Worm (Caenorhabditis elegans) whole organism, late embryonic: ENCODE measurements around the gene C55B6.4.
A peak's percentile ranks its signal among the peaks of the same experiment; 100 is the strongest.

Experiments
- C08G9.2 ChIP-seq: sonication (generic microtip); optimal IDR thresholded peaks from 2 replicates; lab custom pipeline; 2016; ENCODE audit warnings: mild to moderate bottlenecking, missing genetic modification characterization, moderate library complexity, missing compliant biosample characterization
- Y22D7AL.16 ChIP-seq: sonication (generic microtip); optimal IDR thresholded peaks from 2 replicates; lab custom pipeline; 2016; ENCODE audit warnings: missing genetic modification characterization, missing compliant biosample characterization
- ahr-1 ChIP-seq: sonication (generic microtip); optimal IDR thresholded peaks from 2 replicates; lab custom pipeline; 2016; ENCODE audit warnings: missing genetic modification characterization, missing compliant biosample characterization
- ama-1 ChIP-seq: fragments of 150-350 bp; optimal IDR thresholded peaks from 2 replicates; lab custom pipeline; 2014
- ceh-14 ChIP-seq: sonication (generic microtip); optimal IDR thresholded peaks from 2 replicates; lab custom pipeline; 2016; ENCODE audit warnings: missing genotype, missing genetic modification characterization, missing compliant biosample characterization
- ceh-18 ChIP-seq: sonication (generic microtip); optimal IDR thresholded peaks from 2 replicates; lab custom pipeline; 2016; ENCODE audit warnings: missing genetic modification characterization, missing compliant biosample characterization
- ceh-19 ChIP-seq: fragments of 200-800 bp; sonication (Bioruptor generic); optimal IDR thresholded peaks from 2 replicates; lab custom pipeline; 2018; ENCODE audit warnings: mild to moderate bottlenecking, missing genetic modification characterization, missing compliant biosample characterization
- ceh-2 ChIP-seq: sonication (generic microtip); optimal IDR thresholded peaks from 2 replicates; lab custom pipeline; 2016; ENCODE audit warnings: missing genotype, missing genetic modification characterization, missing compliant biosample characterization
- ceh-22 ChIP-seq: sonication (generic microtip); optimal IDR thresholded peaks from 2 replicates; lab custom pipeline; 2017; ENCODE audit warnings: missing biosample characterization, missing genetic modification characterization
- ceh-30 ChIP-seq: fragments of 150-350 bp; optimal IDR thresholded peaks from 2 replicates; lab custom pipeline; 2014; ENCODE audit warnings: missing biosample characterization, missing genetic modification characterization
- ceh-31 ChIP-seq: sonication (generic microtip); optimal IDR thresholded peaks from 2 replicates; lab custom pipeline; 2016; ENCODE audit warnings: missing genetic modification characterization, missing compliant biosample characterization
- ceh-34 ChIP-seq: sonication (generic microtip); optimal IDR thresholded peaks from 2 replicates; lab custom pipeline; 2016; ENCODE audit warnings: mild to moderate bottlenecking, missing genetic modification characterization, missing compliant biosample characterization
- ceh-45 ChIP-seq: fragments of 200-800 bp; sonication (Bioruptor generic); IDR thresholded peaks from 2 replicates; pipeline ENCODE4 v1.3.6; 2022; ENCODE audit warnings: missing genetic modification reagents, missing genetic modification characterization, missing compliant biosample characterization
- ceh-48 ChIP-seq: sonication (generic microtip); optimal IDR thresholded peaks from 2 replicates; lab custom pipeline; 2016; ENCODE audit warnings: missing genetic modification characterization, inconsistent platforms, missing compliant biosample characterization
- ceh-6 ChIP-seq: fragments of 200-800 bp; sonication (Bioruptor generic); optimal IDR thresholded peaks from 2 replicates; lab custom pipeline; 2018; ENCODE audit warnings: mild to moderate bottlenecking, missing genetic modification characterization, missing compliant biosample characterization
- che-1 ChIP-seq: sonication (generic microtip); optimal IDR thresholded peaks from 2 replicates; lab custom pipeline; 2016; ENCODE audit warnings: mild to moderate bottlenecking, missing genetic modification characterization, missing compliant biosample characterization
- dmd-4 ChIP-seq: sonication (generic microtip); optimal IDR thresholded peaks from 2 replicates; lab custom pipeline; 2016; ENCODE audit warnings: borderline replicate concordance, missing genetic modification characterization, missing compliant biosample characterization
- dve-1 ChIP-seq: sonication (generic microtip); optimal IDR thresholded peaks from 2 replicates; lab custom pipeline; 2017; ENCODE audit warnings: antibody characterized with exemption, mild to moderate bottlenecking, missing genetic modification characterization, missing compliant biosample characterization
- elt-2 ChIP-seq: sonication (generic microtip); optimal IDR thresholded peaks from 2 replicates; lab custom pipeline; 2016; ENCODE audit warnings: missing genetic modification reagents, missing genetic modification characterization, missing compliant biosample characterization
- elt-4 ChIP-seq: sonication (generic microtip); optimal IDR thresholded peaks from 2 replicates; lab custom pipeline; 2016; ENCODE audit warnings: missing genetic modification characterization, missing compliant biosample characterization
- ets-4 ChIP-seq: sonication (generic microtip); optimal IDR thresholded peaks from 2 replicates; lab custom pipeline; 2016; ENCODE audit warnings: missing genetic modification characterization, missing compliant biosample characterization
- eyg-1 ChIP-seq: sonication (generic microtip); optimal IDR thresholded peaks from 2 replicates; lab custom pipeline; 2016; ENCODE audit warnings: missing genotype, missing genetic modification characterization, missing compliant biosample characterization
- fax-1 ChIP-seq: sonication (generic microtip); optimal IDR thresholded peaks from 2 replicates; lab custom pipeline; 2016; ENCODE audit warnings: missing genotype, missing genetic modification characterization, missing compliant biosample characterization
- fkh-10 ChIP-seq: fragments of 150-350 bp; optimal IDR thresholded peaks from 2 replicates; lab custom pipeline; 2014; ENCODE audit warnings: missing biosample characterization, missing genetic modification reagents, missing genetic modification characterization
- gmeb-2 ChIP-seq: sonication (generic microtip); optimal IDR thresholded peaks from 2 replicates; lab custom pipeline; 2016; ENCODE audit warnings: missing genetic modification characterization, inconsistent platforms, missing compliant biosample characterization
- hlh-15 ChIP-seq: sonication (generic microtip); optimal IDR thresholded peaks from 2 replicates; lab custom pipeline; 2016; ENCODE audit warnings: missing genetic modification characterization, missing compliant biosample characterization
- hlh-6 ChIP-seq: sonication (generic microtip); optimal IDR thresholded peaks from 2 replicates; lab custom pipeline; 2016; ENCODE audit warnings: missing genotype, missing genetic modification characterization, missing compliant biosample characterization
- hlh-8 ChIP-seq: sonication (generic microtip); optimal IDR thresholded peaks from 2 replicates; lab custom pipeline; 2016; ENCODE audit warnings: missing genotype, missing genetic modification characterization, missing compliant biosample characterization
- lin-11 ChIP-seq: fragments of 200-800 bp; sonication (Bioruptor generic); optimal IDR thresholded peaks from 2 replicates; lab custom pipeline; 2018; ENCODE audit warnings: mild to moderate bottlenecking, missing genetic modification characterization, missing compliant biosample characterization
- madf-2 ChIP-seq: sonication (generic microtip); optimal IDR thresholded peaks from 2 replicates; lab custom pipeline; 2017; ENCODE audit warnings: missing genetic modification characterization, missing compliant biosample characterization
- mec-3 ChIP-seq: sonication (generic microtip); optimal IDR thresholded peaks from 2 replicates; lab custom pipeline; 2016; ENCODE audit warnings: borderline replicate concordance, missing genetic modification characterization, missing compliant biosample characterization
- nfya-1 ChIP-seq: sonication (generic microtip); optimal IDR thresholded peaks from 2 replicates; lab custom pipeline; 2017; ENCODE audit warnings: missing genetic modification characterization, mild to moderate bottlenecking, missing compliant biosample characterization, antibody characterized with exemption, moderate library complexity
- nhr-232 ChIP-seq: sonication (generic microtip); optimal IDR thresholded peaks from 2 replicates; lab custom pipeline; 2016; ENCODE audit warnings: missing genetic modification characterization, missing compliant biosample characterization
- pat-9 ChIP-seq: fragments of 200-800 bp; sonication (Bioruptor generic); optimal IDR thresholded peaks from 2 replicates; lab custom pipeline; 2018; ENCODE audit warnings: mild to moderate bottlenecking, missing genetic modification characterization, moderate library complexity, missing compliant biosample characterization
- pqm-1 ChIP-seq: sonication (generic microtip); optimal IDR thresholded peaks from 2 replicates; lab custom pipeline; 2016; ENCODE audit warnings: missing genetic modification characterization, missing compliant biosample characterization
- pros-1 ChIP-seq: fragments of 150-350 bp; optimal IDR thresholded peaks from 2 replicates; lab custom pipeline; 2014; ENCODE audit warnings: missing biosample characterization, missing genetic modification reagents, missing genetic modification characterization
- ref-2 ChIP-seq: sonication (generic microtip); optimal IDR thresholded peaks from 2 replicates; lab custom pipeline; 2016; ENCODE audit warnings: missing genetic modification characterization, missing compliant biosample characterization
- sdc-2 ChIP-seq: sonication (generic microtip); optimal IDR thresholded peaks from 2 replicates; lab custom pipeline; 2016; ENCODE audit warnings: missing genotype, missing genetic modification characterization, missing compliant biosample characterization
- syd-9 ChIP-seq: sonication (generic microtip); optimal IDR thresholded peaks from 2 replicates; lab custom pipeline; 2016; ENCODE audit warnings: mild to moderate bottlenecking, missing genetic modification characterization, moderate library complexity, missing compliant biosample characterization
- tbx-7 ChIP-seq: sonication (generic microtip); optimal IDR thresholded peaks from 2 replicates; lab custom pipeline; 2016; ENCODE audit warnings: missing genotype, missing genetic modification characterization, missing compliant biosample characterization
- unc-3 ChIP-seq, 2 experiments: fragments of 200-800 bp in 1 of 2; sonication (Bioruptor generic) in 1 of 2; sonication (generic microtip) in 1 of 2; conservative IDR thresholded peaks in 1 of 2; optimal IDR thresholded peaks in 1 of 2; 2 replicates each; pipeline versions ENCODE4 v1.3.6 to Lab custom; 2016 to 2022; ENCODE audit warnings: missing compliant biosample characterization in 2 of 2, missing genetic modification characterization in 2 of 2, missing genetic modification reagents in 1 of 2
- unc-42 ChIP-seq: sonication (generic microtip); optimal IDR thresholded peaks from 2 replicates; lab custom pipeline; 2016; ENCODE audit warnings: missing genotype, missing genetic modification characterization, missing compliant biosample characterization
- unc-55 ChIP-seq: sonication (generic microtip); optimal IDR thresholded peaks from 2 replicates; lab custom pipeline; 2017; ENCODE audit warnings: missing biosample characterization, missing genetic modification reagents, missing genetic modification characterization
- unc-86 ChIP-seq: sonication (generic microtip); optimal IDR thresholded peaks from 2 replicates; lab custom pipeline; 2016; ENCODE audit warnings: missing genetic modification characterization, missing compliant biosample characterization

C55B6.4 gene

ce11 chrX:7225028-7225427 lies 37.5 kb upstream of the C55B6.4 start:
- TF ChIP-seq unc-55 (GFP tag; lab: Kevin White, UChicago) (peak; percentile 17), ceh-45 (no peak), ceh-14 (tag; lab: Kevin White, UChicago) (no peak), unc-3 (GFP tag; conservative IDR thresholded peaks at IDR 0.05; lab: Robert Waterston, UW) (0 out of 2 replicates have a peak, but pooled peaks have one; percentile 0), unc-3 (tag; optimal IDR thresholded peaks at IDR 0.05; lab: Kevin White, UChicago) (no peak)
- TF ChIP-seq, all 69 proteins: peak for 2

- TF ChIP-seq ceh-30 (tag; lab: Kevin White, UChicago): no peak
- TF ChIP-seq dve-1 (tag; lab: Kevin White, UChicago): no peak
- 0 out of 2 replicates have a peak, but pooled peaks have one; percentile 12 for TF ChIP-seq unc-3 (GFP tag; conservative IDR thresholded peaks at IDR 0.05; lab: Robert Waterston, UW)
- no peak for TF ChIP-seq unc-3 (tag; optimal IDR thresholded peaks at IDR 0.05; lab: Kevin White, UChicago)
- TF ChIP-seq eyg-1: no peak
- no peak for TF ChIP-seq madf-2 (tag; lab: Kevin White, UChicago)
- no peak for TF ChIP-seq tbx-7 (tag; lab: Kevin White, UChicago)
- TF ChIP-seq ahr-1: no peak
- no peak for TF ChIP-seq fax-1 (tag; lab: Kevin White, UChicago)
- TF ChIP-seq ceh-2 (tag; lab: Kevin White, UChicago): no peak
- TF ChIP-seq syd-9 (tag; lab: Kevin White, UChicago): peak; percentile 57
- no peak for TF ChIP-seq ref-2
- no peak for TF ChIP-seq ceh-22
- TF ChIP-seq fkh-10 (GFP tag; lab: Kevin White, UChicago): no peak
- TF ChIP-seq sdc-2 (tag; lab: Kevin White, UChicago): no peak
- no peak for TF ChIP-seq elt-4 (tag; lab: Kevin White, UChicago)
- no peak for TF ChIP-seq unc-86
- no peak for TF ChIP-seq pat-9 (tag; lab: Kevin White, UChicago)
- no peak for TF ChIP-seq pros-1 (tag; lab: Kevin White, UChicago)
- no peak for TF ChIP-seq C08G9.2
- no peak for TF ChIP-seq unc-42
- TF ChIP-seq mec-3 (tag; lab: Kevin White, UChicago): peak; percentile 22
- no peak for TF ChIP-seq hlh-6 (tag; lab: Kevin White, UChicago)
- TF ChIP-seq pqm-1 (tag; lab: Kevin White, UChicago): no peak
- TF ChIP-seq ceh-34 (tag; lab: Kevin White, UChicago): peak; percentile 56
- no peak for TF ChIP-seq ceh-18 (tag; lab: Kevin White, UChicago)
- peak; percentile 42 for TF ChIP-seq ceh-48 (tag; lab: Kevin White, UChicago)
- peak; percentile 45 for TF ChIP-seq ceh-6
- no peak for TF ChIP-seq Y22D7AL.16 (tag; lab: Kevin White, UChicago)
Measured at ce11 chrX:7224510-7224909, 37.0 kb upstream of the C55B6.4 start.

- peak; percentile 84 for TF ChIP-seq ceh-48 (tag; lab: Kevin White, UChicago)
- TF ChIP-seq sdc-2 (tag; lab: Kevin White, UChicago): no peak
- no peak for TF ChIP-seq unc-55 (GFP tag; lab: Kevin White, UChicago)
Measured at ce11 chrX:7222383-7222782, 34.9 kb upstream of the C55B6.4 start.

- TF ChIP-seq dmd-4 (tag; lab: Kevin White, UChicago) (no peak), unc-42 (peak; percentile 56)
Measured at ce11 chrX:7220209-7220608, 32.7 kb upstream of the C55B6.4 start.

ce11 chrX:7217704-7218479 lies 30.4 kb upstream of the C55B6.4 start, which contains the start of gene syd-9:
Gene syd-9 (plus strand): TSS chrX:7218097.
- no peak for TF ChIP-seq ceh-31 (tag; lab: Kevin White, UChicago)
- no peak for TF ChIP-seq ets-4 (tag; lab: Kevin White, UChicago)
- no peak for TF ChIP-seq lin-11 (tag; lab: Kevin White, UChicago)
- TF ChIP-seq tbx-7 (tag; lab: Kevin White, UChicago): no peak
- TF ChIP-seq ceh-6: no peak
- no peak for TF ChIP-seq pat-9 (tag; lab: Kevin White, UChicago)
- TF ChIP-seq ceh-48 (tag; lab: Kevin White, UChicago): no peak
- no peak for TF ChIP-seq elt-2
- TF ChIP-seq nfya-1: no peak
- TF ChIP-seq che-1 (tag; lab: Kevin White, UChicago): no peak
- TF ChIP-seq gmeb-2 (tag; lab: Kevin White, UChicago): no peak
- TF ChIP-seq ceh-19 (GFP tag; lab: Kevin White, UChicago): no peak
- no peak for TF ChIP-seq hlh-15
- no peak for TF ChIP-seq dmd-4 (tag; lab: Kevin White, UChicago)
- TF ChIP-seq ama-1 (lab: Kevin White, UChicago): no peak
- TF ChIP-seq hlh-8 (tag; lab: Kevin White, UChicago): no peak
- no peak for TF ChIP-seq nhr-232 (tag; lab: Kevin White, UChicago)
